Worm (Caenorhabditis elegans) whole organism, late embryonic: ENCODE results near the gene W02C12.2.

Experiments used
- F13H6.1 ChIP-seq: sonication (generic microtip); optimal IDR thresholded peaks from 2 replicates; lab custom pipeline; 2016; ENCODE audit warnings: missing genetic modification characterization, missing compliant biosample characterization
- T23F11.4 ChIP-seq: fragments of 200-800 bp; sonication (Bioruptor generic); optimal IDR thresholded peaks from 2 replicates; lab custom pipeline; 2018; ENCODE audit warnings: mild to moderate bottlenecking, missing genetic modification characterization, missing compliant biosample characterization
- ceh-2 ChIP-seq: sonication (generic microtip); optimal IDR thresholded peaks from 2 replicates; lab custom pipeline; 2016; ENCODE audit warnings: missing genotype, missing genetic modification characterization, missing compliant biosample characterization
- ceh-22 ChIP-seq: sonication (generic microtip); optimal IDR thresholded peaks from 2 replicates; lab custom pipeline; 2017; ENCODE audit warnings: missing biosample characterization, missing genetic modification characterization
- dmd-4 ChIP-seq: sonication (generic microtip); optimal IDR thresholded peaks from 2 replicates; lab custom pipeline; 2016; ENCODE audit warnings: borderline replicate concordance, missing genetic modification characterization, missing compliant biosample characterization
- ets-4 ChIP-seq: sonication (generic microtip); optimal IDR thresholded peaks from 2 replicates; lab custom pipeline; 2016; ENCODE audit warnings: missing genetic modification characterization, missing compliant biosample characterization
- hlh-15 ChIP-seq: sonication (generic microtip); optimal IDR thresholded peaks from 2 replicates; lab custom pipeline; 2016; ENCODE audit warnings: missing genetic modification characterization, missing compliant biosample characterization
- nhr-11 ChIP-seq: fragments of 150-350 bp; optimal IDR thresholded peaks from 2 replicates; lab custom pipeline; 2014; ENCODE audit warnings: missing biosample characterization, missing genetic modification characterization
- pha-4 ChIP-seq: fragments of 150-350 bp; optimal IDR thresholded peaks from 2 replicates; lab custom pipeline; 2018; ENCODE audit warnings: missing biosample characterization, missing genetic modification reagents, missing genetic modification characterization
- sdc-2 ChIP-seq: sonication (generic microtip); optimal IDR thresholded peaks from 2 replicates; lab custom pipeline; 2016; ENCODE audit warnings: missing genotype, missing genetic modification characterization, missing compliant biosample characterization
- ztf-16 ChIP-seq: sonication (generic microtip); optimal IDR thresholded peaks from 2 replicates; lab custom pipeline; 2017; ENCODE audit warnings: missing genetic modification characterization, missing compliant biosample characterization

DNA sequence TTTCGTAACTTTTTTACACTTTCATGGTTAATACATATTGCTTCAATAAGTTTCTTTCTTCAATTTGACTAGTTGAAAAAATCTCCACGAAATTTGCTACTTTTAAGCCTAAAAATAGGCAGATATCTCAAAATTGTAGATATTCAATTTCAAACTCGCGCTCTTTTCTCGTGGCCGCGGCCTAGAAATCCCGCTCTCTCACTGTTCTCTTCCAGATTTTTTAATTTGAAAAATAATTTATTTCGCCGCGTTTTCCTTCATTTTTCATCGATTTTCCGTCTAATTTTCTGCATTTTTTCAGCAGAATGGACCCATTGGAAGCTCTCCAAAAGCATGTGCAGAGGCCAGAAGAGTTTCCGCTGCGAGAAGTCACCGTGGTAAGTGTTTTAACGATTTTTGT, 34.5 kb upstream of the W02C12.2 start, which contains the start of gene cdc-73:
- TF ChIP-seq nhr-11 (no peak), ztf-16 (tag; lab: Kevin White, UChicago) (no peak), ceh-2 (tag; lab: Kevin White, UChicago) (peak; percentile 74), hlh-15 (tag; lab: Kevin White, UChicago) (no peak), dmd-4 (tag; lab: Kevin White, UChicago) (no peak), ceh-22 (tag; lab: Kevin White, UChicago) (no peak), T23F11.4 (GFP tag; lab: Kevin White, UChicago) (no peak), ets-4 (tag; lab: Kevin White, UChicago) (peak; percentile 80), pha-4 (no peak), F13H6.1 (no peak), sdc-2 (no peak)
